Worm (Caenorhabditis elegans) whole organism, L1 larva: ENCODE data around the gene glod-4.

ENCODE experiments used
- aha-1 ChIP-seq: fragments of 150-350 bp; optimal IDR thresholded peaks from 2 replicates; lab custom pipeline; 2014; ENCODE audit warnings: missing biosample characterization, missing genetic modification characterization
- aly-2 ChIP-seq: fragments of 150-350 bp; optimal IDR thresholded peaks from 2 replicates; lab custom pipeline; 2014; ENCODE audit warnings: missing biosample characterization, missing genetic modification characterization
- blmp-1 ChIP-seq: fragments of 150-350 bp; optimal IDR thresholded peaks from 2 replicates; lab custom pipeline; 2014; ENCODE audit warnings: missing biosample characterization, missing genetic modification characterization
- ceh-8 ChIP-seq: fragments of 200-800 bp; sonication (Bioruptor generic); optimal IDR thresholded peaks from 2 replicates; lab custom pipeline; 2018; ENCODE audit warnings: mild to moderate bottlenecking, missing genetic modification characterization, moderate library complexity, missing compliant biosample characterization
- ceh-82 ChIP-seq, 3 experiments: fragments of 150-350 bp in 1 of 3; sonication (generic microtip) in 2 of 3; optimal IDR thresholded peaks; 2 replicates each; lab custom pipeline; 2014 to 2017; ENCODE audit warnings: missing biosample characterization in 3 of 3, missing genetic modification characterization in 3 of 3
- ces-1 ChIP-seq: fragments of 150-350 bp; optimal IDR thresholded peaks from 2 replicates; lab custom pipeline; 2014; ENCODE audit warnings: missing biosample characterization, missing genetic modification reagents, missing genetic modification characterization
- dpl-1 ChIP-seq, 3 experiments: fragments of 150-350 bp in 2 of 3; sonication (generic microtip) in 1 of 3; optimal IDR thresholded peaks; 2 replicates each; lab custom pipeline; 2014 to 2017; ENCODE audit warnings: missing biosample characterization in 3 of 3, missing genetic modification characterization in 3 of 3, missing genetic modification reagents in 3 of 3
- efl-1 ChIP-seq, 4 experiments: fragments of 150-350 bp; optimal IDR thresholded peaks in 3 of 4; peaks in 1 of 4; 1 replicate in 1 of 4; 2 replicates in 3 of 4; lab custom pipeline; 2014; ENCODE audit warnings: missing biosample characterization in 2 of 4, missing genetic modification characterization in 2 of 4, missing genetic modification reagents in 2 of 4
- egl-13 ChIP-seq: sonication (generic microtip); optimal IDR thresholded peaks from 2 replicates; lab custom pipeline; 2016; ENCODE audit warnings: missing genotype, missing genetic modification reagents, missing genetic modification characterization, missing compliant biosample characterization
- egl-27 ChIP-seq, 2 experiments: fragments of 150-350 bp in 1 of 2; sonication (generic microtip); optimal IDR thresholded peaks; 3 replicates each; lab custom pipeline; 2017 to 2018; ENCODE audit warnings: missing biosample characterization in 2 of 2, missing genetic modification characterization in 2 of 2, missing genetic modification reagents in 2 of 2
- elt-3 ChIP-seq, 6 experiments: fragments of 150-350 bp in 1 of 6; sonication (generic microtip); optimal IDR thresholded peaks; 2 replicates each; lab custom pipeline; 2017 to 2018; ENCODE audit warnings: missing biosample characterization in 6 of 6, missing genetic modification characterization in 6 of 6, inconsistent platforms in 1 of 6
- fkh-10 ChIP-seq: sonication (generic microtip); optimal IDR thresholded peaks from 2 replicates; lab custom pipeline; 2017; ENCODE audit warnings: missing biosample characterization, missing genetic modification reagents, missing genetic modification characterization
- fkh-4 ChIP-seq: sonication (generic microtip); optimal IDR thresholded peaks from 2 replicates; lab custom pipeline; 2016; ENCODE audit warnings: missing compliant biosample characterization, missing genetic modification characterization, borderline replicate concordance
- grh-1 ChIP-seq: fragments of 200-800 bp; sonication (Bioruptor generic); IDR thresholded peaks from 2 replicates; pipeline ENCODE4 v1.3.6; 2022; ENCODE audit warnings: missing genetic modification reagents, missing genetic modification characterization, missing compliant biosample characterization
- hpl-2 ChIP-seq: fragments of 150-350 bp; optimal IDR thresholded peaks from 2 replicates; lab custom pipeline; 2014; ENCODE audit warnings: missing biosample characterization, missing genetic modification reagents, missing genetic modification characterization
- isw-1 ChIP-seq: fragments of 200-800 bp; sonication (Bioruptor generic); IDR thresholded peaks from 2 replicates; pipeline ENCODE4 v1.3.6; 2022; ENCODE audit warnings: missing genetic modification characterization, missing compliant biosample characterization
- lin-14 ChIP-seq: fragments of 200-800 bp; sonication (Bioruptor generic); optimal IDR thresholded peaks from 2 replicates; lab custom pipeline; 2018; ENCODE audit warnings: mild to moderate bottlenecking, missing genetic modification characterization, moderate library complexity, missing compliant biosample characterization
- lin-15B ChIP-seq: fragments of 150-350 bp; sonication (generic microtip); optimal IDR thresholded peaks from 3 replicates; lab custom pipeline; 2014; ENCODE audit warnings: missing biosample characterization, missing genetic modification characterization
- lin-39 ChIP-seq: fragments of 150-350 bp; optimal IDR thresholded peaks from 2 replicates; lab custom pipeline; 2014; ENCODE audit warnings: missing biosample characterization, missing genetic modification reagents, missing genetic modification characterization
- mdl-1 ChIP-seq, 2 experiments: fragments of 150-350 bp; optimal IDR thresholded peaks; 2 replicates each; lab custom pipeline; 2014 to 2017; ENCODE audit warnings: missing biosample characterization in 2 of 2, missing genetic modification characterization in 2 of 2, inconsistent platforms in 1 of 2
- mef-2 ChIP-seq: fragments of 150-350 bp; optimal IDR thresholded peaks from 2 replicates; lab custom pipeline; 2014; ENCODE audit warnings: missing biosample characterization, missing genetic modification characterization
- nhr-11 ChIP-seq: fragments of 150-350 bp; optimal IDR thresholded peaks from 2 replicates; lab custom pipeline; 2014; ENCODE audit warnings: missing biosample characterization, missing genetic modification characterization
- nhr-20 ChIP-seq: sonication (generic microtip); optimal IDR thresholded peaks from 2 replicates; lab custom pipeline; 2016; ENCODE audit warnings: mild to moderate bottlenecking, missing genetic modification characterization, missing compliant biosample characterization
- nhr-237 ChIP-seq: fragments of 150-350 bp; optimal IDR thresholded peaks from 2 replicates; lab custom pipeline; 2014; ENCODE audit warnings: missing biosample characterization, missing genetic modification characterization
- nhr-47 ChIP-seq: sonication (generic microtip); optimal IDR thresholded peaks from 2 replicates; lab custom pipeline; 2016; ENCODE audit warnings: mild to moderate bottlenecking, missing genetic modification characterization, moderate library complexity, missing compliant biosample characterization
- nhr-84 ChIP-seq: sonication (generic microtip); optimal IDR thresholded peaks from 2 replicates; lab custom pipeline; 2017; ENCODE audit warnings: missing biosample characterization, missing genetic modification characterization
- nhr-85 ChIP-seq: sonication (generic microtip); peaks from one replicate; lab custom pipeline; 2016; ENCODE audit warnings: missing genetic modification characterization, inconsistent platforms, missing compliant biosample characterization
- pag-3 ChIP-seq: sonication (generic microtip); optimal IDR thresholded peaks from 2 replicates; lab custom pipeline; 2017; ENCODE audit warnings: missing genetic modification characterization, mild to moderate bottlenecking, missing compliant biosample characterization, antibody characterized with exemption, borderline replicate concordance; ENCODE audit not compliant: insufficient read depth
- pqm-1 ChIP-seq: sonication (generic microtip); optimal IDR thresholded peaks from 3 replicates; lab custom pipeline; 2017; ENCODE audit warnings: missing biosample characterization, missing genetic modification characterization
- sox-4 ChIP-seq: sonication (generic microtip); optimal IDR thresholded peaks from 2 replicates; lab custom pipeline; 2016; ENCODE audit warnings: missing genetic modification characterization, missing compliant biosample characterization
- unc-130 ChIP-seq: fragments of 150-350 bp; optimal IDR thresholded peaks from 2 replicates; lab custom pipeline; 2017; ENCODE audit warnings: missing biosample characterization, missing genetic modification characterization, inconsistent platforms
- unc-30 ChIP-seq: sonication (generic microtip); optimal IDR thresholded peaks from 2 replicates; lab custom pipeline; 2017; ENCODE audit warnings: missing biosample characterization, missing genetic modification characterization
- unc-98 ChIP-seq: fragments of 200-800 bp; sonication (Bioruptor generic); IDR thresholded peaks from 2 replicates; pipeline ENCODE4 v1.3.6; 2022; ENCODE audit warnings: missing genetic modification characterization, missing compliant biosample characterization
- xbp-1 ChIP-seq: sonication (generic microtip); optimal IDR thresholded peaks from 2 replicates; lab custom pipeline; 2016; ENCODE audit warnings: missing genetic modification characterization, missing compliant biosample characterization
- zag-1 ChIP-seq: fragments of 150-350 bp; optimal IDR thresholded peaks from 2 replicates; lab custom pipeline; 2014; ENCODE audit warnings: missing biosample characterization, missing genetic modification characterization

The glod-4 gene

ce11 chrIII:4113594-4113993, 39.8 kb upstream of the glod-4 start (continued):
- TF ChIP-seq lin-15B (tag; lab: Kevin White, UChicago) (no peak), efl-1 (optimal IDR thresholded peaks at IDR 0.05; lab: Kevin White, UChicago) (peak in 1 of 2 experiments; percentile 34), efl-1 (GFP tag; optimal IDR thresholded peaks at IDR 0.05 in 1 of 2; lab: Kevin White, UChicago) (peak in 1 of 2 experiments; percentile 90), elt-3 (tag; optimal IDR thresholded peaks at IDR 0.05; lab: Kevin White, UChicago) (no peak), pqm-1 (tag; lab: Kevin White, UChicago) (no peak), mdl-1 (tag; optimal IDR thresholded peaks at IDR 0.05; lab: Kevin White, UChicago) (no peak), egl-27 (tag; optimal IDR thresholded peaks at IDR 0.05; lab: Kevin White, UChicago) (no peak), nhr-20 (tag; lab: Kevin White, UChicago) (peak; percentile 54)
- TF ChIP-seq, all 84 proteins: peak for 19

- no peak for TF ChIP-seq hpl-2 (GFP tag; lab: Kevin White, UChicago)
- TF ChIP-seq efl-1 (optimal IDR thresholded peaks at IDR 0.05; lab: Kevin White, UChicago): no peak
- TF ChIP-seq efl-1 (GFP tag; optimal IDR thresholded peaks at IDR 0.05 in 1 of 2; lab: Kevin White, UChicago): peak in 1 of 2 experiments; percentile 9
Observed at ce11 chrIII:4115085-4115484, 38.3 kb upstream of the glod-4 start, which contains the start of gene unc-103. unc-103 (plus strand) TSS chrIII:4115385.

ce11 chrIII:4119736-4120135, 33.7 kb upstream of the glod-4 start:
- TF ChIP-seq lin-14 (GFP tag; lab: Kevin White, UChicago) (peak; percentile 45), blmp-1 (tag; lab: Kevin White, UChicago) (no peak), egl-13 (peak; percentile 32), ces-1 (GFP tag; lab: Kevin White, UChicago) (no peak)

ce11 chrIII:4120386-4120785, 33.0 kb upstream of the glod-4 start:
- TF ChIP-seq nhr-237 (tag; lab: Kevin White, UChicago): no peak
- TF ChIP-seq mdl-1 (tag; optimal IDR thresholded peaks at IDR 0.05; lab: Kevin White, UChicago): no peak
- no peak for TF ChIP-seq aha-1 (tag; lab: Kevin White, UChicago)
- TF ChIP-seq unc-98 (GFP tag; lab: Robert Waterston, UW): no peak
- TF ChIP-seq aly-2 (tag; lab: Kevin White, UChicago): no peak
- no peak for TF ChIP-seq isw-1 (GFP tag; lab: Robert Waterston, UW)
- no peak for TF ChIP-seq zag-1 (tag; lab: Kevin White, UChicago)
- TF ChIP-seq pag-3: no peak
- TF ChIP-seq ces-1 (GFP tag; lab: Kevin White, UChicago): no peak
- no peak for TF ChIP-seq xbp-1
- no peak for TF ChIP-seq ceh-8 (GFP tag; lab: Kevin White, UChicago)
- no peak for TF ChIP-seq nhr-84 (tag; lab: Kevin White, UChicago)
- TF ChIP-seq egl-13: no peak
- TF ChIP-seq nhr-85: peak; percentile 7
- TF ChIP-seq sox-4 (tag; lab: Kevin White, UChicago): no peak
- no peak for TF ChIP-seq fkh-4 (tag; lab: Kevin White, UChicago)
- no peak for TF ChIP-seq pqm-1 (tag; lab: Kevin White, UChicago)
- TF ChIP-seq grh-1: no peak
- TF ChIP-seq unc-30 (tag; lab: Kevin White, UChicago): no peak
- no peak for TF ChIP-seq lin-39 (tag; lab: Kevin White, UChicago)
- no peak for TF ChIP-seq nhr-11 (tag; lab: Kevin White, UChicago)
- TF ChIP-seq dpl-1 (GFP tag; optimal IDR thresholded peaks at IDR 0.05; lab: Kevin White, UChicago): peak in 1 of 3 experiments; percentile 3
- TF ChIP-seq efl-1 (optimal IDR thresholded peaks at IDR 0.05; lab: Kevin White, UChicago): no peak
- peak; percentile 28 to 35 for TF ChIP-seq efl-1 (GFP tag; optimal IDR thresholded peaks at IDR 0.05 in 1 of 2; lab: Kevin White, UChicago)
- no peak for TF ChIP-seq nhr-47 (tag; lab: Kevin White, UChicago)
- no peak for TF ChIP-seq egl-27 (tag; optimal IDR thresholded peaks at IDR 0.05; lab: Kevin White, UChicago)
- no peak for TF ChIP-seq mef-2
- TF ChIP-seq, all 84 proteins: peak for 3

ce11 chrIII:4123277-4123676, 30.1 kb upstream of the glod-4 start:
- TF ChIP-seq unc-130 (tag; lab: Kevin White, UChicago) (no peak), ceh-82 (tag; optimal IDR thresholded peaks at IDR 0.05; lab: Kevin White, UChicago) (no peak), fkh-10 (GFP tag; lab: Kevin White, UChicago) (peak; percentile 48), lin-14 (GFP tag; lab: Kevin White, UChicago) (peak; percentile 12)
